Worm (Caenorhabditis elegans): ENCODE measurements around the gene srlf-26.

DNA sequence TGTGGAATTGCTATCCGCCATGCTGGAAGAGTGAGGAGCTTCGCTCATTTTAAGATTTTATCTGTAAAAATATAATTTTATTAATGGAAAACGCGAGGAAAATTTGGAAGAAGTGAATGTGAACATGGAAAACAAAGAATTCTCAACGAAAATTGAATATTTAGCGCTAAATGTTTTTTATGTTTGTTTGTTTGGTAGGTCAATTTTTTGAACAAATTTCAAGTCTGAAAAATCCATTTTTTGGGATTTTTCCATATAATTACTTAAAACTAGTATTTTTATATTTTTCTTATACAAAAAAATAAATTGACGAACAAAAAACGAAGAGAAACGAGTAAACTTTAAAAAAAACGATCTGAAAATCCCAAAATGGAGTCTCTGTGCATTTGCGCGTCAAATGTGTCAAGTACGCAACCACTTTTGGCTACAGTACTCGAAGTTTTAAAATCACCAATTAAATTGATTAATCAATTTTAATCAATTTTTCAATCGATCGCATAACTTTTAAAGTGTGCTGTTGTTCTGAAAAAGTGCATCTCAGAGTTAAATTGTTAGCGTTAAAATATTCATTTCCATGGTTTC lies 11.8 kb upstream of the srlf-26 start, which contains the start of gene fbxa-215:
- TF ChIP-seq him-1 (tag; optimal IDR thresholded peaks at IDR 0.05) (no peak), W03F9.2 (tag; optimal IDR thresholded peaks at IDR 0.05) (no peak)
